Fruit fly (Drosophila melanogaster) whole organism, embryonic: Measurements from ENCODE around the gene CG15728.
A peak's percentile ranks its signal among the peaks of the same experiment; 100 is the strongest.

Experiments
- Aef1 ChIP-seq: fragments of 200-800 bp; sonication (Bioruptor generic); IDR thresholded peaks from 3 replicates; pipeline ENCODE4 v1.3.6; 2022; ENCODE audit warnings: missing biosample characterization, missing genetic modification characterization
- B-H2 ChIP-seq: fragments of 200-800 bp; sonication (Bioruptor generic); optimal IDR thresholded peaks from 2 replicates; lab custom pipeline; 2018; ENCODE audit warnings: missing biosample characterization, mild to moderate bottlenecking, missing genetic modification characterization
- CG1024 ChIP-seq: fragments of 200-800 bp; sonication (Bioruptor generic); IDR thresholded peaks from 2 replicates; pipeline ENCODE4 v1.3.6; 2022; ENCODE audit warnings: missing biosample characterization, missing genetic modification characterization
- CG11723 ChIP-seq: fragments of 200-800 bp; sonication (Bioruptor generic); optimal IDR thresholded peaks from 2 replicates; lab custom pipeline; 2017; ENCODE audit warnings: missing biosample characterization, mild to moderate bottlenecking, missing genetic modification characterization
- CG1233 ChIP-seq: fragments of 200-800 bp; sonication (Bioruptor generic); optimal IDR thresholded peaks from 4 replicates; lab custom pipeline; 2018; ENCODE audit warnings: missing biosample characterization, mild to moderate bottlenecking, missing genetic modification characterization
- CG13775 ChIP-seq: fragments of 200-800 bp; sonication (Bioruptor generic); optimal IDR thresholded peaks from 3 replicates; lab custom pipeline; 2017; ENCODE audit warnings: missing biosample characterization, mild to moderate bottlenecking, missing genetic modification characterization
- CG13894 ChIP-seq: fragments of 200-800 bp; sonication (Bioruptor generic); optimal IDR thresholded peaks from 3 replicates; lab custom pipeline; 2018; ENCODE audit warnings: missing biosample characterization, mild to moderate bottlenecking, missing genetic modification characterization, moderate library complexity
- CG15073 ChIP-seq: fragments of 200-800 bp; sonication (Bioruptor generic); optimal IDR thresholded peaks from 2 replicates; lab custom pipeline; 2016; ENCODE audit warnings: missing biosample characterization, missing genetic modification characterization
- CG15514 ChIP-seq: fragments of 200-800 bp; sonication (Bioruptor generic); optimal IDR thresholded peaks from 3 replicates; lab custom pipeline; 2017; ENCODE audit warnings: missing biosample characterization, missing genetic modification characterization, mild to moderate bottlenecking, moderate library complexity, missing genetic modification reagents
- CG15696 ChIP-seq: fragments of 200-800 bp; sonication (Bioruptor generic); optimal IDR thresholded peaks from 2 replicates; lab custom pipeline; 2019; ENCODE audit warnings: missing biosample characterization, mild to moderate bottlenecking, missing genetic modification characterization, moderate library complexity
- CG1603 ChIP-seq: fragments of 200-800 bp; sonication (Bioruptor generic); optimal IDR thresholded peaks from 2 replicates; lab custom pipeline; 2019; ENCODE audit warnings: missing biosample characterization, mild to moderate bottlenecking, missing genetic modification characterization, moderate library complexity
- CG17385 ChIP-seq: fragments of 200-800 bp; sonication (Bioruptor generic); optimal IDR thresholded peaks from 3 replicates; lab custom pipeline; 2018; ENCODE audit warnings: missing biosample characterization, mild to moderate bottlenecking, missing genetic modification characterization
- CG17568 ChIP-seq: fragments of 200-800 bp; sonication (Bioruptor generic); optimal IDR thresholded peaks from 2 replicates; lab custom pipeline; 2018; ENCODE audit warnings: missing biosample characterization, mild to moderate bottlenecking, missing genetic modification characterization, moderate library complexity
- CG2202 ChIP-seq: fragments of 200-800 bp; sonication (Bioruptor generic); optimal IDR thresholded peaks from 2 replicates; lab custom pipeline; 2018; ENCODE audit warnings: missing biosample characterization, mild to moderate bottlenecking, missing genetic modification characterization
- CG2875 ChIP-seq: fragments of 200-800 bp; sonication (Bioruptor generic); optimal IDR thresholded peaks from 2 replicates; lab custom pipeline; 2017; ENCODE audit warnings: missing biosample characterization, mild to moderate bottlenecking, missing genetic modification characterization, missing genetic modification reagents
- CG30431 ChIP-seq: fragments of 200-800 bp; sonication (Bioruptor generic); optimal IDR thresholded peaks from 2 replicates; lab custom pipeline; 2017; ENCODE audit warnings: missing biosample characterization, missing genetic modification characterization
- CG5245 ChIP-seq: fragments of 200-800 bp; sonication (Bioruptor generic); optimal IDR thresholded peaks from 3 replicates; lab custom pipeline; 2016; ENCODE audit warnings: missing biosample characterization, missing genetic modification characterization
- CG6791 ChIP-seq: fragments of 200-800 bp; sonication (Bioruptor generic); IDR thresholded peaks from 3 replicates; pipeline ENCODE4 v1.3.6; 2022; ENCODE audit warnings: missing biosample characterization, missing genetic modification characterization; ENCODE audit not compliant: partially characterized antibody
- CG8359 ChIP-seq: fragments of 200-800 bp; sonication (Bioruptor generic); optimal IDR thresholded peaks from 2 replicates; lab custom pipeline; 2017; ENCODE audit warnings: missing biosample characterization, mild to moderate bottlenecking, missing genetic modification characterization, borderline replicate concordance
- CG8388 ChIP-seq: fragments of 200-800 bp; sonication (Bioruptor generic); optimal IDR thresholded peaks from 2 replicates; lab custom pipeline; 2019; ENCODE audit warnings: missing biosample characterization, mild to moderate bottlenecking, missing genetic modification characterization, moderate library complexity
- CG8765 ChIP-seq: fragments of 200-800 bp; sonication (Bioruptor generic); IDR thresholded peaks from 2 replicates; pipeline ENCODE4 v1.3.6; 2022; ENCODE audit warnings: missing biosample characterization, missing genetic modification characterization
- CHES-1-like ChIP-seq: fragments of 200-800 bp; sonication (Bioruptor generic); optimal IDR thresholded peaks from 2 replicates; lab custom pipeline; 2016; ENCODE audit warnings: missing biosample characterization, missing genetic modification characterization
- Camta ChIP-seq: fragments of 200-800 bp; sonication (Bioruptor generic); optimal IDR thresholded peaks from 2 replicates; lab custom pipeline; 2016; ENCODE audit warnings: missing biosample characterization, missing genetic modification characterization
- E2f1 ChIP-seq: fragments of 200-800 bp; sonication (Bioruptor generic); IDR thresholded peaks from 2 replicates; pipeline ENCODE4 v1.3.6; 2022; ENCODE audit warnings: missing biosample characterization, missing genetic modification characterization
- Fer1 ChIP-seq: fragments of 200-800 bp; sonication (Bioruptor generic); optimal IDR thresholded peaks from 2 replicates; lab custom pipeline; 2017; ENCODE audit warnings: missing biosample characterization, mild to moderate bottlenecking, missing genetic modification characterization
- Hr78 ChIP-seq, 2 experiments: fragments of 200-800 bp in 1 of 2; fragments of >200 bp in 1 of 2; sonication (Bioruptor generic) in 1 of 2; optimal IDR thresholded peaks; 2 replicates each; lab custom pipeline; 2017 to 2019; ENCODE audit warnings: missing biosample characterization in 2 of 2, missing genetic modification characterization in 2 of 2, mild to moderate bottlenecking in 1 of 2, moderate library complexity in 1 of 2
- Neu2 ChIP-seq: fragments of 200-800 bp; sonication (Bioruptor generic); optimal IDR thresholded peaks from 3 replicates; lab custom pipeline; 2016; ENCODE audit warnings: missing biosample characterization, missing genetic modification characterization, borderline replicate concordance
- Rfx ChIP-seq: fragments of 200-800 bp; sonication (Bioruptor generic); IDR thresholded peaks from 2 replicates; pipeline ENCODE4 v1.3.6; 2022; ENCODE audit warnings: missing biosample characterization, missing genetic modification characterization
- Rx ChIP-seq: fragments of 200-800 bp; sonication (Bioruptor generic); IDR thresholded peaks from 2 replicates; pipeline ENCODE4 v1.3.6; 2022; ENCODE audit warnings: missing biosample characterization, missing genetic modification characterization
- amos ChIP-seq: fragments of 200-800 bp; sonication (Bioruptor generic); IDR thresholded peaks from 2 replicates; pipeline ENCODE4 v1.3.6; 2022; ENCODE audit warnings: missing biosample characterization, missing genetic modification characterization; ENCODE audit not compliant: partially characterized antibody
- ap ChIP-seq: fragments of 200-800 bp; sonication (Bioruptor generic); IDR thresholded peaks from 2 replicates; pipeline ENCODE4 v1.3.6; 2022; ENCODE audit warnings: missing biosample characterization, missing genetic modification characterization
- az2 ChIP-seq: fragments of 200-800 bp; sonication (Bioruptor generic); optimal IDR thresholded peaks from 3 replicates; lab custom pipeline; 2016; ENCODE audit warnings: missing biosample characterization, missing genetic modification characterization
- bab2 ChIP-seq: fragments of 200-800 bp; sonication (Bioruptor generic); optimal IDR thresholded peaks from 2 replicates; lab custom pipeline; 2016; ENCODE audit warnings: missing biosample characterization, missing genetic modification characterization
- chm ChIP-seq: fragments of 200-800 bp; sonication (Bioruptor generic); IDR thresholded peaks from 2 replicates; pipeline ENCODE4 v1.3.6; 2022; ENCODE audit warnings: missing biosample characterization, missing genetic modification characterization
- crp ChIP-seq, 2 experiments: fragments of 200-800 bp; sonication (Bioruptor generic); optimal IDR thresholded peaks; 2 replicates in 1 of 2; 3 replicates in 1 of 2; lab custom pipeline; 2017; ENCODE audit warnings: missing biosample characterization in 2 of 2, missing genetic modification characterization in 2 of 2, mild to moderate bottlenecking in 1 of 2, moderate library complexity in 1 of 2
- dan ChIP-seq: fragments of 200-800 bp; sonication (Bioruptor generic); IDR thresholded peaks from 2 replicates; pipeline ENCODE4 v1.3.6; 2022; ENCODE audit warnings: missing biosample characterization, missing genetic modification characterization
- dm ChIP-seq: fragments of 200-800 bp; sonication (Bioruptor generic); optimal IDR thresholded peaks from 3 replicates; lab custom pipeline; 2016; ENCODE audit warnings: missing biosample characterization, missing genetic modification characterization
- gro ChIP-seq: fragments of 200-800 bp; sonication (Bioruptor generic); optimal IDR thresholded peaks from 2 replicates; lab custom pipeline; 2016; ENCODE audit warnings: missing biosample characterization, missing genetic modification characterization
- gt ChIP-seq: fragments of 200-800 bp; sonication (Bioruptor generic); IDR thresholded peaks from 2 replicates; pipeline ENCODE4 v1.3.6; 2022; ENCODE audit warnings: missing biosample characterization, missing genetic modification characterization
- hb ChIP-seq: fragments of 200-800 bp; sonication (Bioruptor generic); IDR thresholded peaks from 3 replicates; pipeline ENCODE4 v1.3.6; 2022; ENCODE audit warnings: missing biosample characterization, missing genetic modification characterization; ENCODE audit not compliant: partially characterized antibody
- lab ChIP-seq: fragments of 200-800 bp; sonication (Bioruptor generic); optimal IDR thresholded peaks from 3 replicates; lab custom pipeline; 2017; ENCODE audit warnings: missing biosample characterization, missing genetic modification characterization, mild to moderate bottlenecking, moderate library complexity, missing genetic modification reagents
- lov ChIP-seq, 2 experiments: fragments of 200-800 bp in 1 of 2; fragments of >200 bp in 1 of 2; sonication (Bioruptor generic) in 1 of 2; IDR thresholded peaks in 1 of 2; optimal IDR thresholded peaks in 1 of 2; 2 replicates in 1 of 2; 3 replicates in 1 of 2; pipeline versions ENCODE4 v1.3.6 to Lab custom; 2017 to 2022; ENCODE audit warnings: missing biosample characterization in 1 of 2, missing genetic modification characterization in 1 of 2
- oc ChIP-seq: fragments of 200-800 bp; sonication (Bioruptor generic); optimal IDR thresholded peaks from 2 replicates; lab custom pipeline; 2018; ENCODE audit warnings: missing biosample characterization, mild to moderate bottlenecking, missing genetic modification characterization, moderate library complexity
- peb ChIP-seq: fragments of 200-800 bp; sonication (Bioruptor generic); IDR thresholded peaks from 2 replicates; pipeline ENCODE4 v1.3.6; 2022; ENCODE audit warnings: missing biosample characterization, missing genetic modification characterization
- ro ChIP-seq: fragments of 200-800 bp; sonication (Bioruptor generic); IDR thresholded peaks from 2 replicates; pipeline ENCODE4 v1.3.6; 2022; ENCODE audit warnings: missing biosample characterization, missing genetic modification characterization
- sim ChIP-seq: fragments of 200-800 bp; sonication (Bioruptor generic); IDR thresholded peaks from 2 replicates; pipeline ENCODE4 v1.3.6; 2022; ENCODE audit warnings: missing biosample characterization, missing genetic modification characterization
- vvl ChIP-seq: fragments of 200-800 bp; sonication (Bioruptor generic); IDR thresholded peaks from 2 replicates; pipeline ENCODE4 v1.3.6; 2022; ENCODE audit warnings: missing biosample characterization, missing genetic modification characterization
- wek ChIP-seq: fragments of 200-800 bp; sonication (Bioruptor generic); optimal IDR thresholded peaks from 3 replicates; lab custom pipeline; 2018; ENCODE audit warnings: missing biosample characterization, mild to moderate bottlenecking, missing genetic modification characterization, moderate library complexity

CG15728 gene

DNA sequence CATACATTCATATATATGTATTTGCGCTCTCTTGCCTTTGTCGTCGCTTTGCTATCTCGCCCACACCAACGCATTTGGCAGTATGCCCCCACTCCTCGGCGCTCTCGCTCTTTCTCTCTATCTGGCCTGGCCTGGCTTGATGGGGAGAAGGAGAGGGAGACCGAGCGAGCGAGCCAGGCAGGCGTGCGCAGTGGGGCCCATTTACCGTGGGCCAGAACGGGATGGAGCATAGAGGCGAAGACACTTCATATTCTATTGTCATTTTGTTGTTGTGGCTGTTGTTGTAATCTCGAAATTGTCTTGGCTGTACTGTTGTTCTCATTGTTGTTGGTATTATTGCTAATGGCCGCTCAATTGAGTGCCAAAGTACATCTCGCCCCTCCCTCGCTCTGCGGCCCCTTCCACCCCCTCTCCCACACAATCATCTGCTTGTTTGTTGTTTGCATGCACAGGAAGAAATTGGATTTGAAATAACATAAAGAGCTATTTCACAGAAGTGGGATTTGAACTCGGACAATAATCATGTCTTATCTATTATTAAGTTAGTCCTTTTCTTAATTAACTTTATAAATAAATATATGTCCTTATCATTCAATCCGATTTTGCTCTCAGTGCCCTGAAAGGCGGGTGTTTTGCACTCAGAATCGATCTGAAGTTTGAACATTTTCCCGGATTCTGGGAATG is 41.2 kb downstream of the CG15728 start (continued):
- TF ChIP-seq B-H2 (GFP tag; lab: Kevin White, UChicago) (no peak), CG5245 (GFP tag; lab: Kevin White, UChicago) (peak; percentile 77), CG8359 (GFP tag; lab: Kevin White, UChicago) (peak; percentile 67), Camta (GFP tag; lab: Kevin White, UChicago) (peak; percentile 35), Aef1 (GFP tag; lab: Robert Waterston, UW) (peak; percentile 90), bab2 (GFP tag; lab: Kevin White, UChicago) (peak; percentile 64), CG11723 (GFP tag; lab: Kevin White, UChicago) (peak; percentile 67), CG1603 (tag; lab: Kevin White, UChicago) (peak; percentile 89), dm (GFP tag; lab: Kevin White, UChicago) (no peak), CG15073 (peak; percentile 54), az2 (GFP tag; lab: Kevin White, UChicago) (peak; percentile 86), CG30431 (peak; percentile 82), CG1233 (GFP tag; lab: Kevin White, UChicago) (peak; percentile 90), hb (no peak), chm (GFP tag; lab: Robert Waterston, UW) (peak; percentile 84), E2f1 (GFP tag; lab: Robert Waterston, UW) (peak; percentile 90), CG6791 (GFP tag; lab: Robert Waterston, UW) (no peak), Fer1 (GFP tag; lab: Kevin White, UChicago) (peak; percentile 81), peb (peak; percentile 82), Hr78 (GFP tag; optimal IDR thresholded peaks at IDR 0.05; lab: Kevin White, UChicago) (peak in 1 of 2 experiments; percentile 54), CG2875 (GFP tag; lab: Kevin White, UChicago) (peak; percentile 87), vvl (GFP tag; lab: Robert Waterston, UW) (peak; percentile 94), oc (peak; percentile 71), CHES-1-like (no peak), CG8765 (GFP tag; lab: Robert Waterston, UW) (peak; percentile 79), Rx (GFP tag; lab: Robert Waterston, UW) (peak; percentile 88), lab (peak; percentile 95), lov (optimal IDR thresholded peaks at IDR 0.05; lab: Kevin White, UChicago) (no peak), lov (GFP tag; IDR thresholded peaks at IDR 0.05; lab: Robert Waterston, UW) (peak; percentile 85), CG13894 (tag; lab: Kevin White, UChicago) (peak; percentile 49), Rfx (peak; percentile 95), gt (peak; percentile 78), CG1024 (GFP tag; lab: Robert Waterston, UW) (peak; percentile 80), dan (no peak; the same call in 1 of the 2 replicates), CG17385 (GFP tag; lab: Kevin White, UChicago) (peak; percentile 86), CG17568 (GFP tag; lab: Kevin White, UChicago) (peak; percentile 85), Neu2 (GFP tag; lab: Kevin White, UChicago) (no peak), CG15696 (tag; lab: Kevin White, UChicago) (peak; percentile 82), amos (GFP tag; lab: Robert Waterston, UW) (no peak; the same call in 1 of the 2 replicates), CG2202 (tag; lab: Kevin White, UChicago) (peak; percentile 80), crp (GFP tag; optimal IDR thresholded peaks at IDR 0.05; lab: Kevin White, UChicago) (peak in 1 of 2 experiments; percentile 47), CG8388 (peak; percentile 90), gro (GFP tag; lab: Kevin White, UChicago) (peak; percentile 27), ap (GFP tag; lab: Robert Waterston, UW) (peak; percentile 86), sim (GFP tag; lab: Robert Waterston, UW) (peak; percentile 77), CG15514 (GFP tag; lab: Kevin White, UChicago) (peak; percentile 59), ro (GFP tag; lab: Robert Waterston, UW) (peak; percentile 82), wek (GFP tag; lab: Kevin White, UChicago) (peak; percentile 57), CG13775 (GFP tag; lab: Kevin White, UChicago) (peak; percentile 90)
